Worm (Caenorhabditis elegans): ENCODE results near the gene W03F9.2.

W03F9.2 gene

DNA sequence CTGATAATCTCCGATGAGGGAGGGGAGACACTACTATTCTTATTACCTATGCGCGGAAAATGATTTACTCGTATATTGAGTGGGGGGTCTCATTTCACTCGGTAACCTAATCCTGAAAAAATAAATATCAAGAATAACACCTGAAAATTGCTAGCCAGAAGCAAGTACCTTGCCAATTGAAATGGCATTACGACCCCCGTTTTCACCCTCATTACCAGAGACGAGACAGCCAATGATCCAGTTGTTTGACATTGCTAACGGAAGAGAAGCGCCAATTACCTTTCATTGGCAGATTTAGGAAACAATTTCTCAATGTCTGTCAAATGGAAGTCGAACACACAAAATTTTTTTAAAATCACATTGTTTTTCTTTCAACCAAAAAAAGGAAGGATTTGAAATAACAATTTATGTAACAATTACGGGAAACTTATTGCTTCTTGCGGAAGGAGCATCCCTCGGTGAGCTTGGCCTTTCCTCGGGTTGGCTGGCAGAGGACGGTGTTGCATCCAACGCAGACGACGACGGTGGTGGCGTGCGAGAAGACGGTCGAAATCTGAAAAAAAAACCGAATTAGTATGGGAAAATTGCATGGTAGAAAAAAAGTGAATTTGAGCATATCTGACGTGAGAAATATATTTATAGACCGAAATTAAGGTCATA, 24.7 kb downstream of the W03F9.2 start (continued):
- TF ChIP-seq Y105C5A.15 (GFP tag; IDR thresholded peaks at IDR 0.05) (no peak), lim-7 (GFP tag; IDR thresholded peaks at IDR 0.05) (0 out of 2 replicates have a peak, but pooled peaks have one; percentile 14), lsy-2 (tag; optimal IDR thresholded peaks at IDR 0.05) (no peak), nhr-42 (GFP tag; IDR thresholded peaks at IDR 0.05) (no peak), ZK337.2 (GFP tag; IDR thresholded peaks at IDR 0.05) (0 out of 2 replicates have a peak, but pooled peaks have one; percentile 29), lin-13 (GFP tag; optimal IDR thresholded peaks at IDR 0.05) (no peak), nhr-25 (tag; optimal IDR thresholded peaks at IDR 0.05; ENCODE audit: borderline replicate concordance, insufficient read depth) (no peak), jun-1 (tag; optimal IDR thresholded peaks at IDR 0.05) (no peak), dve-1 (tag; optimal IDR thresholded peaks at IDR 0.05; ENCODE audit: insufficient read depth) (no peak), zag-1 (tag; optimal IDR thresholded peaks at IDR 0.05) (no peak), egl-43 (GFP tag; IDR thresholded peaks at IDR 0.05) (0 out of 2 replicates have a peak, but pooled peaks have one; percentile 62), daf-8 (GFP tag; IDR thresholded peaks at IDR 0.05) (no peak), pha-4 (GFP tag; IDR thresholded peaks at IDR 0.05) (no peak; the same call in 1 of the 2 replicates), pha-4 (tag; optimal IDR thresholded peaks at IDR 0.05) (no peak), F49E8.2 (tag; optimal IDR thresholded peaks at IDR 0.05; ENCODE audit: borderline replicate concordance) (peak; percentile 92), spr-3 (GFP tag; optimal IDR thresholded peaks at IDR 0.05) (peak; percentile 25), mep-1 (tag; optimal IDR thresholded peaks at IDR 0.05) (no peak), zip-11 (GFP tag; IDR thresholded peaks at IDR 0.05) (no peak), dmd-8 (GFP tag; IDR thresholded peaks at IDR 0.05) (peak; percentile 65; the same call in 1 of the 2 replicates), snpc-4 (tag; optimal IDR thresholded peaks at IDR 0.05) (no peak), nhr-111 (GFP tag; optimal IDR thresholded peaks at IDR 0.05) (peak; percentile 49), T26A8.4 (GFP tag; IDR thresholded peaks at IDR 0.05) (no peak), duxl-1 (tag; optimal IDR thresholded peaks at IDR 0.05; ENCODE audit: poor library complexity) (no peak), hmg-1.1 (GFP tag; IDR thresholded peaks at IDR 0.05) (no peak)

DNA sequence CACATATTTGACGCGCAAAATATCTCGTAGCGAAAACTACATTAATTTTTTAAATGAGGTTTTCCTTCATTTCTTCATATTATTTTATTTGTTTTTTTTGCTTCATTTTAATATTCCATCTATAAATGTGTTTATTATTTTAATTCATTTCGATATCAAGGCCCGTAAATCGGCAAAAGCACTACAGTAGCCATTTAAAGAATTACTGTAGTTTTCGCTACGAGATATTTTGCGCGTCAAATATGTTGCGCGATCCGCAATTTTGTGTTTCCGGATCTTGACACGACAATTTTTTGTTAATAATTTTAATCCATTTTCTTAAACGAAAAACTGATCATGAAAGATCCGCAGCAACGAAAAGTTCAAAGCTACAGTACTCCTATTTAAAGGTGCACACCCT, 25.7 kb downstream of the W03F9.2 start:
- TF ChIP-seq snpc-4 (tag; optimal IDR thresholded peaks at IDR 0.05) = no peak
- TF ChIP-seq mdl-1 (tag; optimal IDR thresholded peaks at IDR 0.05) = no peak
- TF ChIP-seq mes-2 (tag; optimal IDR thresholded peaks at IDR 0.05; ENCODE audit: poor library complexity, severe bottlenecking) = peak; percentile 3

DNA sequence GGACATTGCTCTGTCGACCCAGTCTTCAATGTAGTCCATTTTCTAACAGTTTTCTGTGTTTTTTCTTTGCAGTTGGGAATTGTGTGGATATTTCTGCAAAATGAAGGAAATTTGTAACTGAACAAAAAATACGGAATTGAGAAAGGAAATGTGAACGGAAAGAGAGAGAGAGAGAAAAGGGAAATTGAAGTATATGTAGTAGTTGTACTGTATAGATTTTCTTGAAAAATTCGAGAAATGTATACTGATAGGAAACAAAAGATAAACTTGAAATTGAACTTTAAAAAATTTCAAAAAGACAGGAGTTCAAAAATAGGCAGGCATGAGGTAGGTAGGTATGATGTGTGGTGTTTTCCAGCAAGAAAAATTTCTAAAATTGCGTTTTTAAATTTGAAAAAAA, 44.1 kb downstream of the W03F9.2 start, which contains the start of gene daam-1:
Gene daam-1 (minus strand): TSS at position 101 of the 400 bp plus-strand sequence.
- TF ChIP-seq ctbp-1 (GFP tag; IDR thresholded peaks at IDR 0.05) = no peak
